Fruit fly (Drosophila melanogaster) whole organism, embryonic: ENCODE results near the gene cv-c.

ENCODE experiments used
- Atf6 ChIP-seq: fragments of 200-800 bp; sonication (Bioruptor generic); IDR thresholded peaks from 2 replicates; pipeline ENCODE4 v1.3.6; 2022; ENCODE audit warnings: missing biosample characterization, missing genetic modification characterization
- CG10565 ChIP-seq: fragments of 200-800 bp; sonication (Bioruptor generic); optimal IDR thresholded peaks from 3 replicates; lab custom pipeline; 2016; ENCODE audit warnings: missing biosample characterization, mild to moderate bottlenecking, missing genetic modification characterization
- CG10979 ChIP-seq: fragments of 200-800 bp; sonication (Bioruptor generic); optimal IDR thresholded peaks from 2 replicates; lab custom pipeline; 2018; ENCODE audit warnings: missing biosample characterization, mild to moderate bottlenecking, missing genetic modification characterization, moderate library complexity
- CG14014 ChIP-seq: fragments of 200-800 bp; sonication (Bioruptor generic); IDR thresholded peaks from 2 replicates; pipeline ENCODE4 v1.3.6; 2022; ENCODE audit warnings: missing biosample characterization, missing genetic modification characterization
- CG15073 ChIP-seq: fragments of 200-800 bp; sonication (Bioruptor generic); optimal IDR thresholded peaks from 2 replicates; lab custom pipeline; 2016; ENCODE audit warnings: missing biosample characterization, missing genetic modification characterization
- CG16815 ChIP-seq: fragments of 200-800 bp; sonication (Bioruptor generic); optimal IDR thresholded peaks from 3 replicates; lab custom pipeline; 2017; ENCODE audit warnings: missing biosample characterization, mild to moderate bottlenecking, missing genetic modification characterization
- CG18011 ChIP-seq: fragments of 200-800 bp; sonication (Bioruptor generic); optimal IDR thresholded peaks from 2 replicates; lab custom pipeline; 2017; ENCODE audit warnings: missing biosample characterization, missing genetic modification characterization, mild to moderate bottlenecking, moderate library complexity, missing genotype
- CG18619 ChIP-seq: fragments of 200-800 bp; sonication (Bioruptor generic); optimal IDR thresholded peaks from 3 replicates; lab custom pipeline; 2017; ENCODE audit warnings: missing biosample characterization, mild to moderate bottlenecking, missing genetic modification characterization
- CG2202 ChIP-seq: fragments of 200-800 bp; sonication (Bioruptor generic); optimal IDR thresholded peaks from 2 replicates; lab custom pipeline; 2018; ENCODE audit warnings: missing biosample characterization, mild to moderate bottlenecking, missing genetic modification characterization
- CG2875 ChIP-seq: fragments of 200-800 bp; sonication (Bioruptor generic); optimal IDR thresholded peaks from 2 replicates; lab custom pipeline; 2017; ENCODE audit warnings: missing biosample characterization, mild to moderate bottlenecking, missing genetic modification characterization, missing genetic modification reagents
- CG3847 ChIP-seq: fragments of 200-800 bp; sonication (Bioruptor generic); IDR thresholded peaks from 2 replicates; pipeline ENCODE4 v1.3.6; 2022; ENCODE audit warnings: missing biosample characterization, missing genetic modification characterization
- CG4854 ChIP-seq: fragments of 200-800 bp; sonication (Bioruptor generic); optimal IDR thresholded peaks from 2 replicates; lab custom pipeline; 2016; ENCODE audit warnings: missing biosample characterization, missing genetic modification characterization, inconsistent platforms
- CG5180 ChIP-seq: fragments of 200-800 bp; sonication (Bioruptor generic); optimal IDR thresholded peaks from 3 replicates; lab custom pipeline; 2017; ENCODE audit warnings: missing biosample characterization, missing genetic modification characterization, mild to moderate bottlenecking, moderate library complexity, missing genetic modification reagents
- CG6175 ChIP-seq: fragments of 200-800 bp; sonication (Bioruptor generic); IDR thresholded peaks from 3 replicates; pipeline ENCODE4 v1.3.6; 2022; ENCODE audit warnings: missing biosample characterization, missing genetic modification characterization
- CG7357 ChIP-seq: fragments of 200-800 bp; sonication (Bioruptor generic); IDR thresholded peaks from 3 replicates; pipeline ENCODE4 v1.3.6; 2022; ENCODE audit warnings: missing biosample characterization, missing genetic modification characterization
- Chrac-16 ChIP-seq: fragments of 200-800 bp; sonication (Bioruptor generic); optimal IDR thresholded peaks from 3 replicates; lab custom pipeline; 2016; ENCODE audit warnings: missing biosample characterization, missing genetic modification characterization
- Dad ChIP-seq: fragments of 200-800 bp; sonication (Bioruptor generic); optimal IDR thresholded peaks from 3 replicates; lab custom pipeline; 2016; ENCODE audit warnings: missing biosample characterization, missing genetic modification characterization
- Dbx ChIP-seq: fragments of 200-800 bp; sonication (Bioruptor generic); IDR thresholded peaks from 3 replicates; pipeline ENCODE4 v1.3.6; 2022; ENCODE audit warnings: missing biosample characterization, missing genetic modification characterization
- Drgx ChIP-seq: fragments of 200-800 bp; sonication (Bioruptor generic); IDR thresholded peaks from 2 replicates; pipeline ENCODE4 v1.3.6; 2022; ENCODE audit warnings: missing biosample characterization, missing genetic modification characterization
- E2f2 ChIP-seq: fragments of 200-800 bp; sonication (Bioruptor generic); IDR thresholded peaks from 2 replicates; pipeline ENCODE4 v1.3.6; 2022; ENCODE audit warnings: missing biosample characterization, missing genetic modification characterization
- Fer2 ChIP-seq: fragments of 200-800 bp; sonication (Bioruptor generic); optimal IDR thresholded peaks from 2 replicates; lab custom pipeline; 2018; ENCODE audit warnings: missing biosample characterization, mild to moderate bottlenecking, missing genetic modification characterization, moderate library complexity
- H2.0 ChIP-seq: fragments of 200-800 bp; sonication (Bioruptor generic); IDR thresholded peaks from 2 replicates; pipeline ENCODE4 v1.3.6; 2022; ENCODE audit warnings: missing biosample characterization, missing genetic modification characterization
- Hey ChIP-seq: fragments of 200-800 bp; sonication (Bioruptor generic); optimal IDR thresholded peaks from 3 replicates; lab custom pipeline; 2018; ENCODE audit warnings: missing biosample characterization, mild to moderate bottlenecking, missing genetic modification characterization
- Lim3 ChIP-seq: fragments of 200-800 bp; sonication (Bioruptor generic); IDR thresholded peaks from 2 replicates; pipeline ENCODE4 v1.3.6; 2022; ENCODE audit warnings: missing biosample characterization, missing genetic modification characterization
- MTF-1 ChIP-seq: fragments of 200-800 bp; sonication (Bioruptor generic); optimal IDR thresholded peaks from 2 replicates; lab custom pipeline; 2018; ENCODE audit warnings: missing biosample characterization, mild to moderate bottlenecking, missing genetic modification characterization, borderline replicate concordance
- Nf-YA ChIP-seq: fragments of 200-800 bp; sonication (Bioruptor generic); IDR thresholded peaks from 2 replicates; pipeline ENCODE4 v1.3.6; 2022; ENCODE audit warnings: missing biosample characterization, missing genetic modification characterization
- Spps ChIP-seq: fragments of 200-800 bp; sonication (Bioruptor generic); optimal IDR thresholded peaks from 2 replicates; lab custom pipeline; 2018; ENCODE audit warnings: missing biosample characterization, mild to moderate bottlenecking, missing genetic modification characterization
- Xbp1 ChIP-seq: fragments of 200-800 bp; sonication (Bioruptor generic); optimal IDR thresholded peaks from 3 replicates; lab custom pipeline; 2016; ENCODE audit warnings: missing biosample characterization, mild to moderate bottlenecking, missing genetic modification characterization
- bab2 ChIP-seq: fragments of 200-800 bp; sonication (Bioruptor generic); optimal IDR thresholded peaks from 2 replicates; lab custom pipeline; 2016; ENCODE audit warnings: missing biosample characterization, missing genetic modification characterization
- cato ChIP-seq: fragments of 200-800 bp; sonication (Bioruptor generic); optimal IDR thresholded peaks from 2 replicates; lab custom pipeline; 2016; ENCODE audit warnings: missing biosample characterization, missing genetic modification characterization, borderline replicate concordance
- caup ChIP-seq: fragments of 200-800 bp; sonication (Bioruptor generic); optimal IDR thresholded peaks from 3 replicates; lab custom pipeline; 2017; ENCODE audit warnings: missing biosample characterization, mild to moderate bottlenecking, missing genetic modification characterization, moderate library complexity; ENCODE audit not compliant: severe bottlenecking
- chm ChIP-seq: fragments of 200-800 bp; sonication (Bioruptor generic); IDR thresholded peaks from 2 replicates; pipeline ENCODE4 v1.3.6; 2022; ENCODE audit warnings: missing biosample characterization, missing genetic modification characterization
- disco-r ChIP-seq: fragments of 200-800 bp; sonication (Bioruptor generic); optimal IDR thresholded peaks from 2 replicates; lab custom pipeline; 2016; ENCODE audit warnings: missing biosample characterization, missing genetic modification characterization
- fd3F ChIP-seq: fragments of 200-800 bp; sonication (Bioruptor generic); optimal IDR thresholded peaks from 2 replicates; lab custom pipeline; 2018; ENCODE audit warnings: missing biosample characterization, mild to moderate bottlenecking, missing genetic modification characterization, moderate library complexity
- gsb ChIP-seq: fragments of 200-800 bp; sonication (Bioruptor generic); IDR thresholded peaks from 2 replicates; pipeline ENCODE4 v1.3.6; 2022; ENCODE audit warnings: missing biosample characterization, missing genetic modification characterization
- gsb-n ChIP-seq: fragments of 200-800 bp; sonication (Bioruptor generic); optimal IDR thresholded peaks from 3 replicates; lab custom pipeline; 2018; ENCODE audit warnings: missing biosample characterization, mild to moderate bottlenecking, missing genetic modification characterization
- gt ChIP-seq: fragments of 200-800 bp; sonication (Bioruptor generic); IDR thresholded peaks from 2 replicates; pipeline ENCODE4 v1.3.6; 2022; ENCODE audit warnings: missing biosample characterization, missing genetic modification characterization
- jumu ChIP-seq: fragments of 200-800 bp; sonication (Bioruptor generic); optimal IDR thresholded peaks from 3 replicates; lab custom pipeline; 2016; ENCODE audit warnings: missing biosample characterization, missing genetic modification characterization
- kni ChIP-seq: fragments of 200-800 bp; sonication (Bioruptor generic); optimal IDR thresholded peaks from 3 replicates; lab custom pipeline; 2017; ENCODE audit warnings: mild to moderate bottlenecking, missing biosample characterization, missing genetic modification reagents, missing genetic modification characterization
- mam ChIP-seq: fragments of 200-800 bp; sonication (Bioruptor generic); optimal IDR thresholded peaks from 3 replicates; lab custom pipeline; 2016; ENCODE audit warnings: missing biosample characterization, missing genetic modification characterization
- nerfin-2 ChIP-seq: fragments of 200-800 bp; sonication (Bioruptor generic); IDR thresholded peaks from 2 replicates; pipeline ENCODE4 v1.3.6; 2022; ENCODE audit warnings: missing biosample characterization, missing genetic modification characterization; ENCODE audit not compliant: partially characterized antibody
- odd ChIP-seq: fragments of 200-800 bp; sonication (Bioruptor generic); optimal IDR thresholded peaks from 2 replicates; lab custom pipeline; 2017; ENCODE audit warnings: missing biosample characterization, mild to moderate bottlenecking, missing genetic modification characterization
- peb ChIP-seq: fragments of 200-800 bp; sonication (Bioruptor generic); IDR thresholded peaks from 2 replicates; pipeline ENCODE4 v1.3.6; 2022; ENCODE audit warnings: missing biosample characterization, missing genetic modification characterization
- slp2 ChIP-seq: fragments of 200-800 bp; sonication (Bioruptor generic); optimal IDR thresholded peaks from 2 replicates; lab custom pipeline; 2016; ENCODE audit warnings: missing biosample characterization, missing genetic modification characterization
- ssp ChIP-seq: fragments of 200-800 bp; sonication (Bioruptor generic); IDR thresholded peaks from 2 replicates; pipeline ENCODE4 v1.3.6; 2022; ENCODE audit warnings: missing biosample characterization, missing genetic modification characterization
- usp ChIP-seq: fragments of >200 bp; optimal IDR thresholded peaks from 2 replicates; lab custom pipeline; 2017; ENCODE audit warnings: missing biosample characterization, missing genetic modification characterization
- wek ChIP-seq: fragments of 200-800 bp; sonication (Bioruptor generic); optimal IDR thresholded peaks from 3 replicates; lab custom pipeline; 2018; ENCODE audit warnings: missing biosample characterization, mild to moderate bottlenecking, missing genetic modification characterization, moderate library complexity
- yki ChIP-seq: fragments of >200 bp; optimal IDR thresholded peaks from 3 replicates; lab custom pipeline; 2018
- zfh2 ChIP-seq: fragments of 200-800 bp; sonication (Bioruptor generic); optimal IDR thresholded peaks from 2 replicates; lab custom pipeline; 2016; ENCODE audit warnings: missing biosample characterization, missing genetic modification characterization

Gene cv-c

DNA sequence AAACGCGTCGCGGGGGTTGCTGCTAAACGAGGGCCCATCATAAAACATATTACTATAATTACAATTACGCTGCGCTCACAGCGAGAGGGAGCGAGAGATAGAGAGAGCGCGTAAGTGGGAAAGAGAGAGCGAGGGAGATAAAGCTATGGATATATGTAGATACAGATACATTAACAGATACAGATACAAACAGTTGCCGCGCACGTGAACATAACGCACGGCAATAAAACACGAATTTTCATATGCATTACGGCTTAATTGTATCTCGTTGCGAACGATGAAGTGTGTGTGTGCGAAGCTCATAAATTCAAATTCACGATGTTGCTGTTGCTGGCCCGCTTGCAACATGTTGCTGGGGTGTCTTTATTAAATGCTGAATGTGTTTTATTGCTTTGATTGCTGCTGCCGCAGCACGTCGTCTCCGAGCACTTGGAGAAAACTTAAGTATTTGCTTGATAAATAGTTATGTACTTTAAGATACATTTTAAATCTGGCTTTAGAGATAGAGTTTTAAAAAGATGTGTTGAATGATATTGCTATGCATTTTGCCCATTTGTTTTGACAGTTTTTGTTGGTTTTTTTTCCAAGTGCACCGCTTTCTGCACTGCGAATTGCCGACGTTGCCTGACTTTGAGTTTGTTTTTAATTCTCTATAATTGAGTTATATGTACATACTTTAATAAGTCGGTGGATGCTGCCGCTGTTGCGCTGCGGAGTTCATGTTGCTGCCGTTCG is 111.1 kb downstream of the cv-c start (continued):
- TF ChIP-seq jumu (GFP tag; lab: Kevin White, UChicago) (peak; percentile 65), CG6175 (GFP tag; lab: Robert Waterston, UW) (peak; percentile 73; the same call in 2 of the 3 replicates), CG10979 (tag; lab: Kevin White, UChicago) (peak; percentile 65), Dbx (GFP tag; lab: Robert Waterston, UW) (peak; percentile 68; the same call in 2 of the 3 replicates), Atf6 (GFP tag; lab: Robert Waterston, UW) (peak; percentile 92), CG15073 (GFP tag; lab: Kevin White, UChicago) (no peak), mam (GFP tag; lab: Kevin White, UChicago) (peak; percentile 70), CG4854 (GFP tag; lab: Kevin White, UChicago) (peak; percentile 46), CG14014 (GFP tag; lab: Robert Waterston, UW) (peak; percentile 85), CG7357 (GFP tag; lab: Robert Waterston, UW) (peak; percentile 79), CG2875 (GFP tag; lab: Kevin White, UChicago) (peak; percentile 76), slp2 (GFP tag; lab: Kevin White, UChicago) (peak; percentile 74), caup (GFP tag; lab: Kevin White, UChicago) (peak; percentile 58), Fer2 (tag; lab: Kevin White, UChicago) (no peak), MTF-1 (GFP tag; lab: Kevin White, UChicago) (no peak), Dad (GFP tag; lab: Kevin White, UChicago) (peak; percentile 75), gsb (GFP tag; lab: Robert Waterston, UW) (peak; percentile 57), Hey (tag; lab: Kevin White, UChicago) (peak; percentile 50), Spps (tag; lab: Kevin White, UChicago) (no peak), fd3F (GFP tag; lab: Kevin White, UChicago) (peak; percentile 63), zfh2 (GFP tag; lab: Kevin White, UChicago) (peak; percentile 52), yki (lab: Kevin White, UChicago) (peak; percentile 10), Lim3 (GFP tag; lab: Robert Waterston, UW) (0 out of 2 replicates have a peak, but pooled peaks have one; percentile 16), cato (GFP tag; lab: Kevin White, UChicago) (peak; percentile 71), bab2 (peak; percentile 83), peb (GFP tag; lab: Robert Waterston, UW) (peak; percentile 83), odd (GFP tag; lab: Kevin White, UChicago) (peak; percentile 45), CG18011 (GFP tag; lab: Kevin White, UChicago) (peak; percentile 48), CG3847 (GFP tag; lab: Robert Waterston, UW) (peak; percentile 77), H2.0 (GFP tag; lab: Robert Waterston, UW) (peak; percentile 87), kni (peak; percentile 49), Nf-YA (GFP tag; lab: Robert Waterston, UW) (0 out of 2 replicates have a peak, but pooled peaks have one; percentile 35), Chrac-16 (GFP tag; lab: Kevin White, UChicago) (peak; percentile 56), CG5180 (GFP tag; lab: Kevin White, UChicago) (no peak), nerfin-2 (no peak), CG10565 (GFP tag; lab: Kevin White, UChicago) (peak; percentile 49), CG18619 (peak; percentile 71), CG16815 (GFP tag; lab: Kevin White, UChicago) (peak; percentile 55), usp (GFP tag; lab: Kevin White, UChicago) (no peak), CG2202 (tag; lab: Kevin White, UChicago) (peak; percentile 19), Xbp1 (GFP tag; lab: Kevin White, UChicago) (peak; percentile 84), gsb-n (tag; lab: Kevin White, UChicago) (peak; percentile 39), Drgx (GFP tag; lab: Robert Waterston, UW) (peak; percentile 98), disco-r (peak; percentile 27), E2f2 (GFP tag; lab: Robert Waterston, UW) (peak; percentile 58; the same call in 1 of the 2 replicates), gt (0 out of 2 replicates have a peak, but pooled peaks have one; percentile 31), chm (GFP tag; lab: Robert Waterston, UW) (peak; percentile 67; the same call in 1 of the 2 replicates), ssp (0 out of 2 replicates have a peak, but pooled peaks have one; percentile 30), wek (no peak)
